Worm (Caenorhabditis elegans) whole organism, young adult: ENCODE results near the gene vars-1.

Experiments used
- F37B4.10 ChIP-seq: fragments of 200-800 bp; sonication (Bioruptor generic); IDR thresholded peaks from 2 replicates; pipeline ENCODE4 v1.3.6; 2022; ENCODE audit warnings: missing genetic modification characterization, missing compliant biosample characterization
- F39B2.1 ChIP-seq: fragments of 200-800 bp; sonication (Bioruptor generic); IDR thresholded peaks from 2 replicates; pipeline ENCODE4 v1.3.6; 2022; ENCODE audit warnings: missing genetic modification reagents, missing genetic modification characterization, missing compliant biosample characterization
- F55B11.4 ChIP-seq: sonication (generic microtip); optimal IDR thresholded peaks from 2 replicates; lab custom pipeline; 2016; ENCODE audit warnings: missing compliant biosample characterization, missing genetic modification characterization, borderline replicate concordance; ENCODE audit not compliant: insufficient read depth
- F57C9.4 ChIP-seq: sonication (generic microtip); optimal IDR thresholded peaks from 2 replicates; lab custom pipeline; 2017; ENCODE audit warnings: mild to moderate bottlenecking, missing genetic modification characterization, missing compliant biosample characterization
- K11D2.4 ChIP-seq: fragments of 200-800 bp; sonication (Bioruptor generic); IDR thresholded peaks from 2 replicates; pipeline ENCODE4 v1.3.6; 2022; ENCODE audit warnings: missing genetic modification reagents, missing genetic modification characterization, missing compliant biosample characterization
- K12H6.12 ChIP-seq: fragments of 200-800 bp; sonication (Bioruptor generic); optimal IDR thresholded peaks from 2 replicates; lab custom pipeline; 2018; ENCODE audit warnings: mild to moderate bottlenecking, missing genetic modification characterization, missing compliant biosample characterization
- T26A5.8 ChIP-seq: sonication (generic microtip); optimal IDR thresholded peaks from 2 replicates; lab custom pipeline; 2016; ENCODE audit warnings: missing genetic modification characterization, missing compliant biosample characterization
- Y79H2A.3 ChIP-seq: fragments of 200-800 bp; sonication (Bioruptor generic); conservative IDR thresholded peaks from 2 replicates; pipeline ENCODE4 v1.3.6; 2022; ENCODE audit warnings: missing genetic modification reagents, missing genetic modification characterization, missing compliant biosample characterization
- cebp-1 ChIP-seq, 2 experiments: fragments of 200-800 bp in 1 of 2; sonication (Bioruptor generic) in 1 of 2; sonication (generic microtip) in 1 of 2; IDR thresholded peaks in 1 of 2; optimal IDR thresholded peaks in 1 of 2; 2 replicates each; pipeline versions ENCODE4 v1.3.6 to Lab custom; 2017 to 2022; ENCODE audit warnings: missing compliant biosample characterization in 2 of 2, missing genetic modification characterization in 2 of 2, mild to moderate bottlenecking in 1 of 2, missing genetic modification reagents in 1 of 2, moderate library complexity in 1 of 2
- ceh-58 ChIP-seq: fragments of 200-800 bp; sonication (Bioruptor generic); IDR thresholded peaks from 2 replicates; pipeline ENCODE4 v1.3.6; 2022; ENCODE audit warnings: missing genetic modification characterization, missing compliant biosample characterization
- ceh-79 ChIP-seq: sonication (generic microtip); optimal IDR thresholded peaks from 2 replicates; lab custom pipeline; 2017; ENCODE audit warnings: mild to moderate bottlenecking, missing genetic modification characterization, missing compliant biosample characterization
- efl-1 ChIP-seq: fragments of 150-350 bp; optimal IDR thresholded peaks from 2 replicates; lab custom pipeline; 2014; ENCODE audit warnings: missing biosample characterization, missing genetic modification reagents, missing genetic modification characterization
- hlh-26 ChIP-seq: fragments of 200-800 bp; sonication (Bioruptor generic); conservative IDR thresholded peaks from 2 replicates; pipeline ENCODE4 v1.3.6; 2022; ENCODE audit warnings: missing genetic modification reagents, missing genetic modification characterization, missing compliant biosample characterization
- hmg-1.2 ChIP-seq: fragments of 200-800 bp; sonication (Bioruptor generic); IDR thresholded peaks from 2 replicates; pipeline ENCODE4 v1.3.6; 2022; ENCODE audit warnings: missing genetic modification reagents, missing genetic modification characterization, missing compliant biosample characterization
- hrde-1 ChIP-seq: sonication (generic microtip); optimal IDR thresholded peaks from 2 replicates; lab custom pipeline; 2016; ENCODE audit warnings: missing genetic modification characterization, mild to moderate bottlenecking, missing compliant biosample characterization, moderate library complexity, missing genotype, missing genetic modification reagents, borderline replicate concordance
- lin-26 ChIP-seq: fragments of 200-800 bp; sonication (Bioruptor generic); IDR thresholded peaks from 2 replicates; pipeline ENCODE4 v1.3.6; 2022; ENCODE audit warnings: missing genetic modification reagents, missing genetic modification characterization, missing compliant biosample characterization
- lin-40 ChIP-seq: sonication (generic microtip); optimal IDR thresholded peaks from 2 replicates; lab custom pipeline; 2016; ENCODE audit warnings: missing genetic modification characterization, mild to moderate bottlenecking, missing compliant biosample characterization, missing genotype, missing genetic modification reagents
- lir-1 ChIP-seq: fragments of 200-800 bp; sonication (Bioruptor generic); conservative IDR thresholded peaks from 2 replicates; pipeline ENCODE4 v1.3.6; 2022; ENCODE audit warnings: missing genetic modification reagents, missing genetic modification characterization, missing compliant biosample characterization
- lsl-1 ChIP-seq: fragments of 200-800 bp; sonication (Bioruptor generic); optimal IDR thresholded peaks from 2 replicates; lab custom pipeline; 2018; ENCODE audit warnings: mild to moderate bottlenecking, missing genetic modification characterization, moderate library complexity, missing compliant biosample characterization
- lsy-27 ChIP-seq: sonication (generic microtip); optimal IDR thresholded peaks from 2 replicates; lab custom pipeline; 2017; ENCODE audit warnings: missing genetic modification characterization, mild to moderate bottlenecking, missing compliant biosample characterization, antibody characterized with exemption, missing genotype, borderline replicate concordance; ENCODE audit not compliant: insufficient read depth
- nfya-2 ChIP-seq: fragments of 200-800 bp; sonication (Bioruptor generic); IDR thresholded peaks from 2 replicates; pipeline ENCODE4 v1.3.6; 2022; ENCODE audit warnings: missing genetic modification reagents, missing genetic modification characterization, missing compliant biosample characterization
- nfyb-1 ChIP-seq: fragments of 200-800 bp; sonication (Bioruptor generic); IDR thresholded peaks from 2 replicates; pipeline ENCODE4 v1.3.6; 2022; ENCODE audit warnings: missing genetic modification reagents, missing genetic modification characterization, missing compliant biosample characterization
- nhr-80 ChIP-seq: sonication (generic microtip); optimal IDR thresholded peaks from 2 replicates; lab custom pipeline; 2016; ENCODE audit warnings: missing genetic modification characterization, missing compliant biosample characterization
- rcor-1 ChIP-seq: fragments of 200-800 bp; sonication (Bioruptor generic); IDR thresholded peaks from 2 replicates; pipeline ENCODE4 v1.3.6; 2022; ENCODE audit warnings: missing genetic modification reagents, missing genetic modification characterization, missing compliant biosample characterization
- rec-8 ChIP-seq, 2 experiments: sonication (generic microtip); optimal IDR thresholded peaks; 2 replicates each; lab custom pipeline; 2016; ENCODE audit warnings: mild to moderate bottlenecking in 2 of 2, missing genetic modification characterization in 2 of 2, missing genetic modification reagents in 2 of 2, missing genotype in 2 of 2, missing biosample characterization in 1 of 2, missing compliant biosample characterization in 1 of 2, moderate library complexity in 1 of 2
- somi-1 ChIP-seq: fragments of 200-800 bp; sonication (Bioruptor generic); optimal IDR thresholded peaks from 2 replicates; lab custom pipeline; 2018; ENCODE audit warnings: mild to moderate bottlenecking, missing genetic modification characterization, missing compliant biosample characterization
- ztf-25 ChIP-seq: fragments of 200-800 bp; sonication (Bioruptor generic); IDR thresholded peaks from 2 replicates; pipeline ENCODE4 v1.3.6; 2022; ENCODE audit warnings: missing genetic modification reagents, missing genetic modification characterization, missing compliant biosample characterization
- ztf-26 ChIP-seq: sonication (generic microtip); optimal IDR thresholded peaks from 2 replicates; lab custom pipeline; 2017; ENCODE audit warnings: missing genetic modification characterization, missing compliant biosample characterization

Gene vars-1

DNA sequence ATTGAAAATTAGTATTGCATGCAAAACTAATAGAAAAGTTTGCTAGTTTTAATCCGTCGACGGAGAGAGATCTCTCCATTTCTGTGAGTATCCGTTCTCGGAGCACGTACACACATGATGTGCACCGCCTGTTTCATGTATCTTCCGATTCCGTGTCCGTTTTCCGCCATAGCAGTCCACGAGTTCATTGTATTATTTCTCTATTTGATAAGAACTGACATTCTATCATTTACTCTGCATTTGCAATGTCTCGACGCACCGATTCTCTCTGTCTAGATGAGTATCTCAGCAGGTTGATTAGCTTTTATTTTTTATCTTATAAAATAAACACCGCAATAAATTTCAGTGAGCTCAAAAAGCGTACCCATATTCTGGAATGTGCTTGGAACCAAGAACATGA, 12.3 kb upstream of the vars-1 start:
- no peak for TF ChIP-seq F55B11.4 (tag; lab: Kevin White, UChicago)
- TF ChIP-seq nhr-80, result peak; percentile 57

DNA sequence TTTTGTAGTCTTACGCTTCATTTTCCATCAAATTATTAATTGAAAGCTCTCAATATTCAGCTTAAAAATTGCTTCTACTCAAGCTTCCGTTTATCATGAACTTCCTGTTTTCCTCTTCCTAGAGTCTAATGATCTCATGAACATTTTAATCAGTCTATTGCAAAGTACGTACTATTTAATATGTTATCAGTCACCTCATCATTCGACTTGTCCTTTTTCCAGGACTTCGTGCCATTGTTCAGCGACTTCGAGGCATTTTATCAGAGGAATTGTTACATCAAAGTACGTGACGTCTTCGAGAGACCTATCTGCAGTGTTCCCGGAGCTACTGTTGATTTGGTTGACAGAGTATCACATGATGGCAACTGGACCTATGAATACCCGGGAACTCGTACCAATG, 11.4 kb upstream of the vars-1 start:
- TF ChIP-seq lir-1 (GFP tag; lab: Robert Waterston, UW), result no peak
- peak; percentile 60 for TF ChIP-seq nhr-80

ce11 chrV:8022040-8022439, 9.2 kb upstream of the vars-1 start, which contains the start of gene ech-3:
Gene ech-3 (plus strand): TSS chrV:8022217.
- TF ChIP-seq hmg-1.2 (peak; percentile 30; the same call in 1 of the 2 replicates), T26A5.8 (tag; lab: Kevin White, UChicago) (no peak)

DNA sequence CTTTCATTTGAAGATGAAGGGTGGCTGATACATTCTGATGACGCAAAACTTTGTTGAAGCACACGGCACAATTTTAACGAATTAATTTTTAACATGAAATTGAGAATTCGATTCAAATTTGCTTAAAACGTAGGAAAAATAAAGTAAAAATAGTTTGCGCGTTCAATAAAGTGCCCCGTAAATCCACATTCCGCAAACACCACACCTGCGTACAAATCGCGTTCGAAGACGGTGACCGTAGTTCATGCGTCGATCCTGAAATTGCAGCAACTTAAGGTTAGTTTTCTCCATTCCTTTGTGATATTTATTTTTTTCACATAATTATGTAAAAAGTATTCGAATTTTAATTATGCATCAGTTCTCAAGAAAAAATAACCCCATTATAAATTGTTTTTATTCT, 6.5 kb upstream of the vars-1 start, which contains the start of gene F43H9.3:
F43H9.3 (minus strand) TSS at position 189 of the 400 bp plus-strand sequence.
- TF ChIP-seq lsy-27 (tag; lab: Kevin White, UChicago) (no peak), lsl-1 (peak; percentile 27)

ce11 chrV:8025259-8025658, 6.0 kb upstream of the vars-1 start:
- TF ChIP-seq lsy-27 (tag; lab: Kevin White, UChicago) (no peak), ztf-26 (no peak), F39B2.1 (GFP tag; lab: Robert Waterston, UW) (no peak), hrde-1 (no peak), rcor-1 (GFP tag; lab: Robert Waterston, UW) (no peak), nfyb-1 (GFP tag; lab: Robert Waterston, UW) (no peak), lin-40 (tag; lab: Kevin White, UChicago) (no peak)

- no peak for TF ChIP-seq rec-8 (tag; optimal IDR thresholded peaks at IDR 0.05; lab: Kevin White, UChicago)
- peak; percentile 20 for TF ChIP-seq lin-40 (tag; lab: Kevin White, UChicago)
- TF ChIP-seq efl-1 (GFP tag; lab: Kevin White, UChicago), result no peak
- TF ChIP-seq cebp-1 (GFP tag; IDR thresholded peaks at IDR 0.05; lab: Robert Waterston, UW), result no peak
- TF ChIP-seq cebp-1 (tag; optimal IDR thresholded peaks at IDR 0.05; lab: Kevin White, UChicago), result peak; percentile 55
- no peak for TF ChIP-seq K11D2.4
- TF ChIP-seq F37B4.10, result no peak
- peak; percentile 71 for TF ChIP-seq somi-1
- TF ChIP-seq ceh-79 (tag; lab: Kevin White, UChicago), result no peak
- no peak for TF ChIP-seq Y79H2A.3 (GFP tag; lab: Robert Waterston, UW)
- no peak for TF ChIP-seq hlh-26 (GFP tag; lab: Robert Waterston, UW)
- TF ChIP-seq nfya-2 (GFP tag; lab: Robert Waterston, UW), result no peak
- TF ChIP-seq K12H6.12 (tag; lab: Kevin White, UChicago), result no peak
- no peak for TF ChIP-seq F57C9.4 (tag; lab: Kevin White, UChicago)
- no peak for TF ChIP-seq ztf-25 (GFP tag; lab: Robert Waterston, UW)
- peak; percentile 9 for TF ChIP-seq ztf-26
- TF ChIP-seq lin-26 (GFP tag; lab: Robert Waterston, UW), result peak; percentile 11; the same call in 1 of the 2 replicates
- no peak for TF ChIP-seq ceh-58 (GFP tag; lab: Robert Waterston, UW)
These were observed 4.9 kb upstream of the vars-1 start, which contains the start of gene F43H9.4 for ce11 chrV:8026343-8026742. Gene F43H9.4 (plus strand): TSS chrV:8026708.
